Fruit fly (Drosophila melanogaster) whole organism, embryonic: ENCODE measurements around the gene CG5334.

Experiments used
- Adf1 ChIP-seq: fragments of 200-800 bp; sonication (Bioruptor generic); IDR thresholded peaks from 2 replicates; pipeline ENCODE4 v1.3.6; 2022; ENCODE audit warnings: missing biosample characterization, missing genetic modification characterization
- BtbVII ChIP-seq: fragments of 200-800 bp; sonication (Bioruptor generic); optimal IDR thresholded peaks from 3 replicates; lab custom pipeline; 2017; ENCODE audit warnings: missing biosample characterization, mild to moderate bottlenecking, missing genetic modification characterization
- Bteb2 ChIP-seq: fragments of 200-800 bp; sonication (Bioruptor generic); optimal IDR thresholded peaks from 2 replicates; lab custom pipeline; 2016; ENCODE audit warnings: missing biosample characterization, missing genetic modification characterization
- CG10462 ChIP-seq: fragments of 200-800 bp; sonication (Bioruptor generic); optimal IDR thresholded peaks from 2 replicates; lab custom pipeline; 2016; ENCODE audit warnings: missing biosample characterization, missing genetic modification characterization
- CG10543 ChIP-seq: fragments of 200-800 bp; sonication (Bioruptor generic); optimal IDR thresholded peaks from 3 replicates; lab custom pipeline; 2017; ENCODE audit warnings: missing biosample characterization, mild to moderate bottlenecking, missing genetic modification characterization, moderate library complexity
- CG10565 ChIP-seq: fragments of 200-800 bp; sonication (Bioruptor generic); optimal IDR thresholded peaks from 3 replicates; lab custom pipeline; 2016; ENCODE audit warnings: missing biosample characterization, mild to moderate bottlenecking, missing genetic modification characterization
- CG10654 ChIP-seq: fragments of 200-800 bp; sonication (Bioruptor generic); optimal IDR thresholded peaks from 2 replicates; lab custom pipeline; 2016; ENCODE audit warnings: missing biosample characterization, missing genetic modification characterization
- CG11247 ChIP-seq: fragments of 200-800 bp; sonication (Bioruptor generic); IDR thresholded peaks from 2 replicates; pipeline ENCODE4 v1.3.6; 2022; ENCODE audit warnings: missing biosample characterization, missing genetic modification characterization
- CG11560 ChIP-seq: fragments of 200-800 bp; sonication (Bioruptor generic); IDR thresholded peaks from 3 replicates; pipeline ENCODE4 v1.3.6; 2022; ENCODE audit warnings: missing biosample characterization, missing genetic modification characterization
- CG14667 ChIP-seq: fragments of 200-800 bp; sonication (Bioruptor generic); IDR thresholded peaks from 2 replicates; pipeline ENCODE4 v1.3.6; 2022; ENCODE audit warnings: missing biosample characterization, missing genetic modification characterization
- CG1529 ChIP-seq: fragments of 200-800 bp; sonication (Bioruptor generic); optimal IDR thresholded peaks from 3 replicates; lab custom pipeline; 2018; ENCODE audit warnings: missing biosample characterization, missing genetic modification characterization
- CG16813 ChIP-seq: fragments of 200-800 bp; sonication (Bioruptor generic); IDR thresholded peaks from 3 replicates; pipeline ENCODE4 v1.3.6; 2022; ENCODE audit warnings: missing biosample characterization, missing genetic modification characterization; ENCODE audit not compliant: partially characterized antibody
- CG17568 ChIP-seq: fragments of 200-800 bp; sonication (Bioruptor generic); optimal IDR thresholded peaks from 2 replicates; lab custom pipeline; 2018; ENCODE audit warnings: missing biosample characterization, mild to moderate bottlenecking, missing genetic modification characterization, moderate library complexity
- CG1832 ChIP-seq: fragments of 200-800 bp; sonication (Bioruptor generic); optimal IDR thresholded peaks from 2 replicates; lab custom pipeline; 2017; ENCODE audit warnings: missing biosample characterization, mild to moderate bottlenecking, missing genetic modification characterization, inconsistent platforms
- CG31388 ChIP-seq: fragments of 200-800 bp; sonication (Bioruptor generic); optimal IDR thresholded peaks from 2 replicates; lab custom pipeline; 2016; ENCODE audit warnings: missing biosample characterization, missing genetic modification characterization
- CG31441 ChIP-seq: fragments of 200-800 bp; sonication (Bioruptor generic); IDR thresholded peaks from 2 replicates; pipeline ENCODE4 v1.3.6; 2022; ENCODE audit warnings: missing biosample characterization, missing genetic modification characterization
- CG3163 ChIP-seq: fragments of 200-800 bp; sonication (Bioruptor generic); optimal IDR thresholded peaks from 3 replicates; lab custom pipeline; 2016; ENCODE audit warnings: missing biosample characterization, missing genetic modification characterization
- CG34224 ChIP-seq: fragments of 200-800 bp; sonication (Bioruptor generic); IDR thresholded peaks from 3 replicates; pipeline ENCODE4 v1.3.6; 2022; ENCODE audit warnings: missing biosample characterization, missing genetic modification characterization; ENCODE audit not compliant: partially characterized antibody
- CG6654 ChIP-seq: fragments of 200-800 bp; sonication (Bioruptor generic); optimal IDR thresholded peaks from 2 replicates; lab custom pipeline; 2017; ENCODE audit warnings: missing biosample characterization, mild to moderate bottlenecking, missing genetic modification characterization
- CG7357 ChIP-seq: fragments of 200-800 bp; sonication (Bioruptor generic); IDR thresholded peaks from 3 replicates; pipeline ENCODE4 v1.3.6; 2022; ENCODE audit warnings: missing biosample characterization, missing genetic modification characterization
- CG8281 ChIP-seq: fragments of 200-800 bp; sonication (Bioruptor generic); optimal IDR thresholded peaks from 2 replicates; lab custom pipeline; 2018; ENCODE audit warnings: missing biosample characterization, mild to moderate bottlenecking, missing genetic modification characterization, moderate library complexity
- Camta ChIP-seq: fragments of 200-800 bp; sonication (Bioruptor generic); optimal IDR thresholded peaks from 2 replicates; lab custom pipeline; 2016; ENCODE audit warnings: missing biosample characterization, missing genetic modification characterization
- CkIIα-i1 ChIP-seq: fragments of 200-800 bp; sonication (Bioruptor generic); IDR thresholded peaks from 2 replicates; pipeline ENCODE4 v1.3.6; 2022; ENCODE audit warnings: missing biosample characterization, missing genetic modification characterization
- Dip2 ChIP-seq: fragments of 200-800 bp; sonication (Bioruptor generic); IDR thresholded peaks from 2 replicates; pipeline ENCODE4 v1.3.6; 2022; ENCODE audit warnings: missing biosample characterization, missing genetic modification characterization
- Drgx ChIP-seq: fragments of 200-800 bp; sonication (Bioruptor generic); IDR thresholded peaks from 2 replicates; pipeline ENCODE4 v1.3.6; 2022; ENCODE audit warnings: missing biosample characterization, missing genetic modification characterization
- E2f1 ChIP-seq: fragments of 200-800 bp; sonication (Bioruptor generic); IDR thresholded peaks from 2 replicates; pipeline ENCODE4 v1.3.6; 2022; ENCODE audit warnings: missing biosample characterization, missing genetic modification characterization
- Fer2 ChIP-seq: fragments of 200-800 bp; sonication (Bioruptor generic); optimal IDR thresholded peaks from 2 replicates; lab custom pipeline; 2018; ENCODE audit warnings: missing biosample characterization, mild to moderate bottlenecking, missing genetic modification characterization, moderate library complexity
- Jarid2 ChIP-seq: fragments of 200-800 bp; sonication (Bioruptor generic); optimal IDR thresholded peaks from 3 replicates; lab custom pipeline; 2017; ENCODE audit warnings: mild to moderate bottlenecking, missing biosample characterization, missing genetic modification reagents, missing genetic modification characterization
- Lim3 ChIP-seq: fragments of 200-800 bp; sonication (Bioruptor generic); IDR thresholded peaks from 2 replicates; pipeline ENCODE4 v1.3.6; 2022; ENCODE audit warnings: missing biosample characterization, missing genetic modification characterization
- Meics ChIP-seq: fragments of 200-800 bp; sonication (Bioruptor generic); optimal IDR thresholded peaks from 2 replicates; lab custom pipeline; 2017; ENCODE audit warnings: missing biosample characterization, mild to moderate bottlenecking, missing genetic modification characterization
- Sin3A ChIP-seq: fragments of >200 bp; optimal IDR thresholded peaks from 2 replicates; lab custom pipeline; 2018
- Ssrp ChIP-seq: fragments of 200-800 bp; sonication (Bioruptor generic); optimal IDR thresholded peaks from 2 replicates; lab custom pipeline; 2018; ENCODE audit warnings: missing biosample characterization, mild to moderate bottlenecking, missing genetic modification characterization, moderate library complexity
- caup ChIP-seq: fragments of 200-800 bp; sonication (Bioruptor generic); optimal IDR thresholded peaks from 3 replicates; lab custom pipeline; 2017; ENCODE audit warnings: missing biosample characterization, mild to moderate bottlenecking, missing genetic modification characterization, moderate library complexity; ENCODE audit not compliant: severe bottlenecking
- chm ChIP-seq: fragments of 200-800 bp; sonication (Bioruptor generic); IDR thresholded peaks from 2 replicates; pipeline ENCODE4 v1.3.6; 2022; ENCODE audit warnings: missing biosample characterization, missing genetic modification characterization
- ci ChIP-seq: fragments of 200-800 bp; sonication (Bioruptor generic); IDR thresholded peaks from 3 replicates; pipeline ENCODE4 v1.3.6; 2022; ENCODE audit warnings: missing biosample characterization, missing genetic modification characterization
- dati ChIP-seq: fragments of 200-800 bp; sonication (Bioruptor generic); IDR thresholded peaks from 2 replicates; pipeline ENCODE4 v1.3.6; 2022; ENCODE audit warnings: missing biosample characterization, missing genetic modification characterization
- dmrt99B ChIP-seq: fragments of 200-800 bp; sonication (Bioruptor generic); optimal IDR thresholded peaks from 2 replicates; lab custom pipeline; 2018; ENCODE audit warnings: missing biosample characterization, mild to moderate bottlenecking, missing genetic modification characterization, moderate library complexity
- esg ChIP-seq: fragments of 200-800 bp; sonication (Bioruptor generic); conservative IDR thresholded peaks from 2 replicates; pipeline ENCODE4 v1.3.6; 2022; ENCODE audit warnings: missing biosample characterization, missing genetic modification characterization
- ewg ChIP-seq: fragments of 200-800 bp; sonication (Bioruptor generic); optimal IDR thresholded peaks from 3 replicates; lab custom pipeline; 2017; ENCODE audit warnings: mild to moderate bottlenecking, missing biosample characterization, missing genetic modification reagents, missing genetic modification characterization
- gt ChIP-seq: fragments of 200-800 bp; sonication (Bioruptor generic); IDR thresholded peaks from 2 replicates; pipeline ENCODE4 v1.3.6; 2022; ENCODE audit warnings: missing biosample characterization, missing genetic modification characterization
- ind ChIP-seq: fragments of 200-800 bp; sonication (Bioruptor generic); optimal IDR thresholded peaks from 3 replicates; lab custom pipeline; 2016; ENCODE audit warnings: missing biosample characterization, missing genetic modification characterization
- kay ChIP-seq: fragments of 200-800 bp; sonication (Bioruptor generic); optimal IDR thresholded peaks from 2 replicates; lab custom pipeline; 2016; ENCODE audit warnings: missing biosample characterization, missing genetic modification characterization
- ken ChIP-seq: fragments of 200-800 bp; sonication (Bioruptor generic); IDR thresholded peaks from 3 replicates; pipeline ENCODE4 v1.3.6; 2022; ENCODE audit warnings: missing biosample characterization, missing genetic modification characterization
- lbe ChIP-seq: fragments of 200-800 bp; sonication (Bioruptor generic); optimal IDR thresholded peaks from 2 replicates; lab custom pipeline; 2016; ENCODE audit warnings: missing biosample characterization, mild to moderate bottlenecking, missing genetic modification characterization
- otp ChIP-seq: fragments of 200-800 bp; sonication (Bioruptor generic); IDR thresholded peaks from 3 replicates; pipeline ENCODE4, ENCODE4 v1.3.6; 2022; ENCODE audit warnings: missing biosample characterization, missing genetic modification characterization
- repo ChIP-seq: fragments of 200-800 bp; sonication (Bioruptor generic); optimal IDR thresholded peaks from 2 replicates; lab custom pipeline; 2016; ENCODE audit warnings: missing biosample characterization, missing genetic modification characterization
- row ChIP-seq: fragments of 200-800 bp; sonication (Bioruptor generic); IDR thresholded peaks from 3 replicates; pipeline ENCODE4 v1.3.6; 2022; ENCODE audit warnings: missing biosample characterization, missing genetic modification characterization
- sima ChIP-seq: fragments of 200-800 bp; sonication (Bioruptor generic); optimal IDR thresholded peaks from 2 replicates; lab custom pipeline; 2016; ENCODE audit warnings: missing biosample characterization, missing genetic modification characterization
- slbo ChIP-seq: fragments of 200-800 bp; sonication (Bioruptor generic); IDR thresholded peaks from 2 replicates; pipeline ENCODE4 v1.3.6; 2022; ENCODE audit warnings: missing biosample characterization, missing genetic modification characterization
- so ChIP-seq: fragments of 200-800 bp; sonication (Bioruptor generic); IDR thresholded peaks from 3 replicates; pipeline ENCODE4 v1.3.6; 2022; ENCODE audit warnings: missing biosample characterization, missing genetic modification characterization
- trh ChIP-seq: fragments of 200-800 bp; sonication (Bioruptor generic); optimal IDR thresholded peaks from 2 replicates; lab custom pipeline; 2016; ENCODE audit warnings: missing biosample characterization, missing genetic modification characterization
- vfl ChIP-seq: fragments of 200-800 bp; sonication (Bioruptor generic); optimal IDR thresholded peaks from 2 replicates; lab custom pipeline; 2016; ENCODE audit warnings: missing biosample characterization, missing genetic modification characterization
- wdn ChIP-seq: fragments of 200-800 bp; sonication (Bioruptor generic); IDR thresholded peaks from 2 replicates; pipeline ENCODE4 v1.3.6; 2022; ENCODE audit warnings: missing biosample characterization, missing genetic modification characterization

CG5334 gene

DNA sequence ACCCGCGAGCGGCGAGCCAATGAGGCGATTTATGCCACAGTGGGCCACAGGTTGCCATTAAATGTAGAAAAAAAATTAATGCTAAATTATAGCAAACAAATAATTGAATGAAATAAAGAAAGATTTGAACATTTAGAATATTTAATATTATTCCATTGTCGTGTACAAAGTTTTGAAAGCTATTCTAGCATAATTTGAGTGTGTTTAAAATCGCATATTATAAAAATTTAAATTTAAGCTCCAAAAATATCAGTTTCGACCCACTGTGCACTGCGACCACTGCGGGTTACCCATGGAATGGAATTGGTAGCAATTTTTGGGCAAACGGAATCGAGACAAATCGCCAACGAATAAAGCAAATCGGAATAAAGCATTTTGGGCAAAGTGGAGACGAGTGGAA, 31.3 kb upstream of the CG5334 start (continued):
- peak; percentile 43 for TF ChIP-seq esg (GFP tag; lab: Robert Waterston, UW)
- TF ChIP-seq Sin3A (lab: Kevin White, UChicago), result no peak
- no peak for TF ChIP-seq CG8281 (tag; lab: Kevin White, UChicago)
- TF ChIP-seq CG11247 (GFP tag; lab: Robert Waterston, UW), result 0 out of 2 replicates have a peak, but pooled peaks have one; percentile 36
- 0 out of 3 replicates have a peak, but pooled peaks have one; percentile 24 for TF ChIP-seq CG16813 (GFP tag; lab: Robert Waterston, UW)
- no peak for TF ChIP-seq CkIIα-i1
- no peak for TF ChIP-seq CG7357 (GFP tag; lab: Robert Waterston, UW)
- TF ChIP-seq gt, result no peak
- no peak for TF ChIP-seq lbe (GFP tag; lab: Kevin White, UChicago)
- TF ChIP-seq BtbVII (GFP tag; lab: Kevin White, UChicago), result no peak
- no peak for TF ChIP-seq CG10462 (GFP tag; lab: Kevin White, UChicago)
- TF ChIP-seq CG17568, result no peak
- TF ChIP-seq CG1832, result no peak
- TF ChIP-seq Meics, result peak; percentile 43
- TF ChIP-seq Adf1 (GFP tag; lab: Robert Waterston, UW), result no peak
- no peak for TF ChIP-seq kay (GFP tag; lab: Kevin White, UChicago)
- TF ChIP-seq otp, result 0 out of 3 replicates have a peak, but pooled peaks have one; percentile 35
- TF ChIP-seq dmrt99B (tag; lab: Kevin White, UChicago), result peak; percentile 65
- TF ChIP-seq CG31388 (GFP tag; lab: Kevin White, UChicago), result no peak
- TF ChIP-seq ewg (GFP tag; lab: Kevin White, UChicago), result no peak
- TF ChIP-seq Bteb2 (GFP tag; lab: Kevin White, UChicago), result no peak
- no peak for TF ChIP-seq trh (GFP tag; lab: Kevin White, UChicago)
- TF ChIP-seq Jarid2 (GFP tag; lab: Kevin White, UChicago), result peak; percentile 33
- peak; percentile 74 for TF ChIP-seq CG31441
- TF ChIP-seq vfl, result no peak
- TF ChIP-seq CG34224 (GFP tag; lab: Robert Waterston, UW), result no peak
- 0 out of 3 replicates have a peak, but pooled peaks have one; percentile 23 for TF ChIP-seq ci (GFP tag; lab: Robert Waterston, UW)
- TF ChIP-seq CG11560, result no peak
- TF ChIP-seq dati (GFP tag; lab: Robert Waterston, UW), result no peak
- peak; percentile 42; the same call in 1 of the 2 replicates for TF ChIP-seq E2f1 (GFP tag; lab: Robert Waterston, UW)
- peak; percentile 50 for TF ChIP-seq slbo (GFP tag; lab: Robert Waterston, UW)
- peak; percentile 80 for TF ChIP-seq row (GFP tag; lab: Robert Waterston, UW)
- no peak for TF ChIP-seq CG14667
- TF ChIP-seq CG10654 (GFP tag; lab: Kevin White, UChicago), result peak; percentile 6
- no peak for TF ChIP-seq chm (GFP tag; lab: Robert Waterston, UW)
- TF ChIP-seq CG1529, result peak; percentile 40
- TF ChIP-seq ind (GFP tag; lab: Kevin White, UChicago), result peak; percentile 20
- peak; percentile 8 for TF ChIP-seq CG10543 (GFP tag; lab: Kevin White, UChicago)
- no peak for TF ChIP-seq Camta
- peak; percentile 8 for TF ChIP-seq caup (GFP tag; lab: Kevin White, UChicago)
- peak; percentile 19; the same call in 1 of the 2 replicates for TF ChIP-seq Drgx (GFP tag; lab: Robert Waterston, UW)
- no peak for TF ChIP-seq CG10565 (GFP tag; lab: Kevin White, UChicago)
- TF ChIP-seq CG3163 (GFP tag; lab: Kevin White, UChicago), result no peak
- no peak for TF ChIP-seq Fer2 (tag; lab: Kevin White, UChicago)
- peak; percentile 66 for TF ChIP-seq Ssrp (tag; lab: Kevin White, UChicago)
- peak; percentile 20; the same call in 1 of the 3 replicates for TF ChIP-seq so (GFP tag; lab: Robert Waterston, UW)
- TF ChIP-seq CG6654 (GFP tag; lab: Kevin White, UChicago), result no peak
- no peak for TF ChIP-seq wdn (GFP tag; lab: Robert Waterston, UW)
- TF ChIP-seq Lim3 (GFP tag; lab: Robert Waterston, UW), result no peak
- no peak for TF ChIP-seq sima
- TF ChIP-seq Dip2 (GFP tag; lab: Robert Waterston, UW), result no peak
- no peak for TF ChIP-seq repo
- no peak for TF ChIP-seq ken
